Fruit fly (Drosophila melanogaster): Measurements from ENCODE around the gene amd.
A peak's percentile ranks its signal among the peaks of the same experiment; 100 is the strongest.

amd gene

dm6 chr2L:19154893-19155389 is 45.0 kb downstream of the amd start (continued):
- TF ChIP-seq CG15601 (tag; optimal IDR thresholded peaks at IDR 0.05): peak; percentile 40
- no peak for TF ChIP-seq wdn (GFP tag; IDR thresholded peaks at IDR 0.05)
- TF ChIP-seq CG11723 (GFP tag; optimal IDR thresholded peaks at IDR 0.05): no peak
- TF ChIP-seq gcm2 (GFP tag; optimal IDR thresholded peaks at IDR 0.05): no peak
- no peak for TF ChIP-seq Hmr (GFP tag; optimal IDR thresholded peaks at IDR 0.05)
- TF ChIP-seq Fer2 (tag; optimal IDR thresholded peaks at IDR 0.05): no peak
- TF ChIP-seq Abd-B (GFP tag; optimal IDR thresholded peaks at IDR 0.05): peak; percentile 57
- no peak for TF ChIP-seq CG18619 (GFP tag; optimal IDR thresholded peaks at IDR 0.05)
- no peak for TF ChIP-seq CG6272 (GFP tag; IDR thresholded peaks at IDR 0.05)
- peak in 1 of 2 experiments; percentile 29 for TF ChIP-seq crp (GFP tag; optimal IDR thresholded peaks at IDR 0.05)
- no peak for TF ChIP-seq vnd (GFP tag; IDR thresholded peaks at IDR 0.05; ENCODE audit: partially characterized antibody)
- no peak for TF ChIP-seq bsh (GFP tag; optimal IDR thresholded peaks at IDR 0.05)
- no peak for TF ChIP-seq CG30431 (GFP tag; optimal IDR thresholded peaks at IDR 0.05)
- TF ChIP-seq mirr (GFP tag; optimal IDR thresholded peaks at IDR 0.05): peak; percentile 3
- peak; percentile 7 for TF ChIP-seq CG2712 (tag; optimal IDR thresholded peaks at IDR 0.05)
- no peak for TF ChIP-seq yki (optimal IDR thresholded peaks at IDR 0.05)
- TF ChIP-seq CG9932 (GFP tag; IDR thresholded peaks at IDR 0.05): no peak
- TF ChIP-seq Vsx1 (GFP tag; optimal IDR thresholded peaks at IDR 0.05): peak; percentile 2
- no peak for TF ChIP-seq pan (optimal IDR thresholded peaks at IDR 0.05)
- TF ChIP-seq pan (GFP tag; optimal IDR thresholded peaks at IDR 0.05 in 1 of 2, IDR thresholded peaks at IDR 0.05 in 1 of 2): no peak
- no peak for TF ChIP-seq danr (GFP tag; IDR thresholded peaks at IDR 0.05)
- no peak for TF ChIP-seq Ptx1 (GFP tag; IDR thresholded peaks at IDR 0.05)
- TF ChIP-seq da (GFP tag; optimal IDR thresholded peaks at IDR 0.05): peak; percentile 96
- peak; percentile 19 for TF ChIP-seq nmo (GFP tag; optimal IDR thresholded peaks at IDR 0.05)
- no peak for TF ChIP-seq CG4617 (GFP tag; optimal IDR thresholded peaks at IDR 0.05; ENCODE audit: borderline replicate concordance)
- TF ChIP-seq CG8290 (GFP tag; optimal IDR thresholded peaks at IDR 0.05): no peak
- TF ChIP-seq CG8290 (tag; optimal IDR thresholded peaks at IDR 0.05): peak in 1 of 2 experiments; percentile 31
- TF ChIP-seq CG3995 (GFP tag; optimal IDR thresholded peaks at IDR 0.05): no peak
- TF ChIP-seq sna (GFP tag; IDR thresholded peaks at IDR 0.05; ENCODE audit: partially characterized antibody): no peak
- TF ChIP-seq CG1602 (GFP tag; optimal IDR thresholded peaks at IDR 0.05): no peak
- TF ChIP-seq CG5953 (GFP tag; IDR thresholded peaks at IDR 0.05): no peak
- peak; percentile 93 for TF ChIP-seq cad (GFP tag; optimal IDR thresholded peaks at IDR 0.05)
- no peak for TF ChIP-seq CG1647 (GFP tag; optimal IDR thresholded peaks at IDR 0.05)
- no peak for TF ChIP-seq HLH54F (GFP tag; optimal IDR thresholded peaks at IDR 0.05)
- TF ChIP-seq bbx (GFP tag; IDR thresholded peaks at IDR 0.05; ENCODE audit: partially characterized antibody): no peak
- no peak for TF ChIP-seq unc-4 (GFP tag; IDR thresholded peaks at IDR 0.05; ENCODE audit: partially characterized antibody)
- TF ChIP-seq ro (GFP tag; IDR thresholded peaks at IDR 0.05): no peak
- peak in 1 of 2 experiments; percentile 59 for TF ChIP-seq Eip74EF (GFP tag; optimal IDR thresholded peaks at IDR 0.05)
- no peak for TF ChIP-seq ind (GFP tag; optimal IDR thresholded peaks at IDR 0.05)
- TF ChIP-seq NC2β (GFP tag; optimal IDR thresholded peaks at IDR 0.05): no peak
- no peak for TF ChIP-seq CHES-1-like (GFP tag; optimal IDR thresholded peaks at IDR 0.05)
- TF ChIP-seq jigr1 (GFP tag; IDR thresholded peaks at IDR 0.05): no peak
- TF ChIP-seq CG4707 (GFP tag; optimal IDR thresholded peaks at IDR 0.05): no peak
- no peak for TF ChIP-seq az2 (GFP tag; optimal IDR thresholded peaks at IDR 0.05)
- TF ChIP-seq bigmax (GFP tag; optimal IDR thresholded peaks at IDR 0.05): no peak
- TF ChIP-seq lab (GFP tag; optimal IDR thresholded peaks at IDR 0.05): peak; percentile 12
- no peak for TF ChIP-seq sob (GFP tag; IDR thresholded peaks at IDR 0.05)
- no peak for TF ChIP-seq unpg (GFP tag; optimal IDR thresholded peaks at IDR 0.05)
- TF ChIP-seq CG15479 (GFP tag; optimal IDR thresholded peaks at IDR 0.05): peak; percentile 33
- TF ChIP-seq tx (GFP tag; optimal IDR thresholded peaks at IDR 0.05): no peak
- peak; percentile 3 for TF ChIP-seq emc (GFP tag; optimal IDR thresholded peaks at IDR 0.05)
